Worm (Caenorhabditis elegans) whole organism, L3 larva: Measurements from ENCODE around the gene trap-4.

Source experiments
- snpc-4 ChIP-seq: fragments of 150-350 bp; optimal IDR thresholded peaks from 2 replicates; lab custom pipeline; 2014; ENCODE audit warnings: missing biosample characterization, missing genetic modification characterization

Gene trap-4

ce11 chrIII:11967049-11967448 lies 46.5 kb downstream of the trap-4 start:
- TF ChIP-seq snpc-4, result peak; percentile 4
